Worm (Caenorhabditis elegans): ENCODE measurements around the gene nos-2.
A peak's percentile ranks its signal among the peaks of the same experiment; 100 is the strongest.

Gene nos-2

DNA sequence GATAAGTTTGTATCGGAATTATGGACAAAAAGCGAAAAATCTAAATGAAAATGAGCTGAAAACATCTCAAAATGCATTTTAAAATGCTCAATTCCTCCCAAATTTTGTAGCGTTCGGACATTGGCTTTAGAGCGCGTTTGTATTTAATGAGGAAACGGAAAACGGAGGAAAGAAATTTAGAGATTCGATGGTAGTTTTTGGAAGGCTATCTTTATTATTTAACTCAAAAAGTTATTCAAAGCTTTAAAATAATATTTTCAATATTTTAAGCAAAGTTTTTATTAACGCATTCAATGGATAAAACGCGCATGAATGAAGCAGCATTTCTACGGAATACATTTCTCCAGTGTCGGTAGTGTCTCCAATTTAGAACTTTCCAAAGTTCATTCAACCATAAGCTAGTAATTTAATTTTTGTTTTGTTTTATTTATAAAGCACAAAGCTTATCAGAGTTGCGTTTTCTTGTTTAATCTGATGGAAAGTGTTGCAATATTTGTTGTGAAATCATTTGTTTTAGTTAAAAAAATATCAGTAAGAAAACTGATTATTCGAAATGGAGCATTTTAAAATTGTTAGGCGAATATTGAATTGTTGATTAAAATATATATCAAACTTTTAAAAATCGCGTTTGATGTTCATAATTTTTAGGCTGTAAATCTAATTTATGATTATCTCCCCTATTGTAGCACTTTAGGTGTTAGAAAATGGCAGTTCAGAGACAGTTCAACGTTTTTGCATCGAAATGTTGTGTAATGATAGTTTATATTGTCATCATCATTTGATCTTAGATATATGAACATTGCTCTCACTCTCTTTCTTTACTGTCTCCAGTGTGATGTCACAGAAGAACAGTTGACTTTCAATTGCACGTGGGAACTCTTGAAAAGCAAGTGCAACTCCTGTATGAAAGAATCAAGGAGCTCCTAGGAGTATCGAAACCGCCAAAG, 7.4 kb downstream of the nos-2 start (continued):
- 0 out of 2 replicates have a peak, but pooled peaks have one; percentile 12 for TF ChIP-seq Y53G8AR.9 (GFP tag; conservative IDR thresholded peaks at IDR 0.05)
- TF ChIP-seq let-607 (tag; optimal IDR thresholded peaks at IDR 0.05): peak in 1 of 2 experiments; percentile 40
- TF ChIP-seq ama-1 (optimal IDR thresholded peaks at IDR 0.05): no peak
- no peak for TF ChIP-seq ama-1 (GFP tag; optimal IDR thresholded peaks at IDR 0.05)
- no peak for TF ChIP-seq sdz-38 (tag; optimal IDR thresholded peaks at IDR 0.05)
- TF ChIP-seq xnd-1 (tag; optimal IDR thresholded peaks at IDR 0.05): no peak
- TF ChIP-seq F52B5.7 (tag; optimal IDR thresholded peaks at IDR 0.05): no peak
- no peak for TF ChIP-seq B0261.1 (tag; optimal IDR thresholded peaks at IDR 0.05)
- TF ChIP-seq ceh-100 (GFP tag; IDR thresholded peaks at IDR 0.05): peak; percentile 87
- TF ChIP-seq unc-62 (GFP tag; optimal IDR thresholded peaks at IDR 0.05): no peak
- TF ChIP-seq snpc-3.4 (tag; optimal IDR thresholded peaks at IDR 0.05): no peak
- TF ChIP-seq mes-4 (tag; optimal IDR thresholded peaks at IDR 0.05): no peak
- no peak for TF ChIP-seq die-1 (tag; optimal IDR thresholded peaks at IDR 0.05)
- TF ChIP-seq nhr-179 (tag; optimal IDR thresholded peaks at IDR 0.05): no peak
- TF ChIP-seq C17E4.6 (GFP tag; IDR thresholded peaks at IDR 0.05): no peak
- TF ChIP-seq dpl-1 (GFP tag; optimal IDR thresholded peaks at IDR 0.05): no peak
- TF ChIP-seq ztf-6 (GFP tag; IDR thresholded peaks at IDR 0.05): no peak
- no peak for TF ChIP-seq F23B12.7 (tag; optimal IDR thresholded peaks at IDR 0.05; ENCODE audit: insufficient read depth)
- TF ChIP-seq lir-1 (GFP tag; conservative IDR thresholded peaks at IDR 0.05): no peak
- no peak for TF ChIP-seq F55B11.4 (tag; optimal IDR thresholded peaks at IDR 0.05; ENCODE audit: borderline replicate concordance, insufficient read depth)
- no peak for TF ChIP-seq Y79H2A.3 (GFP tag; conservative IDR thresholded peaks at IDR 0.05)
- no peak for TF ChIP-seq F57C9.4 (tag; optimal IDR thresholded peaks at IDR 0.05)
- TF ChIP-seq nhr-120 (GFP tag; IDR thresholded peaks at IDR 0.05): no peak
- peak; percentile 24 for TF ChIP-seq ZK185.1 (tag; optimal IDR thresholded peaks at IDR 0.05; ENCODE audit: poor library complexity, severe bottlenecking)
- TF ChIP-seq repo-1 (tag; optimal IDR thresholded peaks at IDR 0.05): no peak
- TF ChIP-seq cebp-2 (GFP tag; IDR thresholded peaks at IDR 0.05): no peak
- no peak for TF ChIP-seq ekl-4 (GFP tag; IDR thresholded peaks at IDR 0.05)
- TF ChIP-seq ztf-28 (GFP tag; IDR thresholded peaks at IDR 0.05): no peak
- peak; percentile 56 for TF ChIP-seq K12H6.12 (tag; optimal IDR thresholded peaks at IDR 0.05)
- TF ChIP-seq mcd-1 (GFP tag; IDR thresholded peaks at IDR 0.05): peak; percentile 69
- TF ChIP-seq ceh-27 (GFP tag; optimal IDR thresholded peaks at IDR 0.05): peak; percentile 67
- no peak for TF ChIP-seq nhr-27 (tag; optimal IDR thresholded peaks at IDR 0.05)
- TF ChIP-seq ceh-79 (tag; optimal IDR thresholded peaks at IDR 0.05): no peak
- no peak for TF ChIP-seq akir-1 (GFP tag; optimal IDR thresholded peaks at IDR 0.05)
- no peak for TF ChIP-seq nfyb-1 (GFP tag; IDR thresholded peaks at IDR 0.05)
- no peak for TF ChIP-seq lsy-27 (tag; optimal IDR thresholded peaks at IDR 0.05; ENCODE audit: borderline replicate concordance, insufficient read depth)
- no peak for TF ChIP-seq egrh-3 (GFP tag; IDR thresholded peaks at IDR 0.05)
- no peak for TF ChIP-seq F37B4.10 (GFP tag; IDR thresholded peaks at IDR 0.05)
- no peak for TF ChIP-seq lin-40 (tag; optimal IDR thresholded peaks at IDR 0.05)
- TF ChIP-seq dpff-1 (tag; optimal IDR thresholded peaks at IDR 0.05): no peak
- no peak for TF ChIP-seq madf-6 (GFP tag; IDR thresholded peaks at IDR 0.05)
- no peak for TF ChIP-seq Y95B8A.8 (GFP tag; IDR thresholded peaks at IDR 0.05)
- no peak for TF ChIP-seq F33H1.4 (GFP tag; IDR thresholded peaks at IDR 0.05)
- no peak for TF ChIP-seq zim-3 (tag; optimal IDR thresholded peaks at IDR 0.05)
- TF ChIP-seq hlh-12 (tag; optimal IDR thresholded peaks at IDR 0.05): no peak
- no peak for TF ChIP-seq pha-4 (tag; optimal IDR thresholded peaks at IDR 0.05)
- TF ChIP-seq lin-26 (GFP tag; IDR thresholded peaks at IDR 0.05): no peak

All from whole organism, young adult.